Fruit fly (Drosophila melanogaster): ENCODE measurements around the gene Jon74E.
A peak's percentile ranks its signal among the peaks of the same experiment; 100 is the strongest.

Gene Jon74E

DNA sequence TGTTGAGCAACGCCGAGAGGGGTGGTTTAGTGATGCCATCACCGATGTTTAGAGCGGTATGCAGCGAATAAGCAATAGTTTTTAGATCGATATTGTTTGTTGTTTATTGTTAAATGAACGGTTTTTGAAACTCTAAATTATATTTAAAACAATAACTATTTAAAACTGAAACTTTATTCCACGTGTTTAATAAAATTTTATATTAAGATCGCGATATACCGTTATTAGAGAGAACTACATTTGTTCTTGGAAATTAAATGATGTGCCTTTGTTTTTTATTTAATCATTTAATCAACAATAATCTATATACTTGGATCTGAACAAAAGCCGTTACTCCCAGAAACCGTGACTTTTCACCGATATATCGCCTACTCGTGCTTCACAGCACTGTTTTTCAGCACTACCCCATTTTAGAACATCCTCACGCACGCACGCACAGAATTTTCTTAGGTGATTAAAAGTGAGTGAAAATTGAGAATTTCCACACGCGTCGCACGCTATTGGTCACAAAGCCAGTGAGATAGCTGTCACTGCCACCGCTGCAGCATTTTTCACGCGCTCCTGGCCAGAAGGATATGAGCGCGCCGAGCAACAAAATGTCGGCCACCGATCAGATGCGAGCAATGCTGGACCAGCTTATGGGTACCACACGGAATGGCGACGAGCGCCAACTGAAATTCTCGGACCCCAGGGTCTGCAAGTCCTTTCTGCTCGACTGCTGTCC lies 34.9 kb downstream of the Jon74E start, which contains the start of the genes U4-U6-60K and CG7564 (continued):
- TF ChIP-seq YL-1 (GFP tag; optimal IDR thresholded peaks at IDR 0.05) (peak; percentile 74), HmgD (GFP tag; optimal IDR thresholded peaks at IDR 0.05) (no peak), CG7372 (GFP tag; IDR thresholded peaks at IDR 0.05) (peak; percentile 44; the same call in 1 of the 2 replicates), grn (GFP tag; optimal IDR thresholded peaks at IDR 0.05) (peak; percentile 65), Fer2 (tag; optimal IDR thresholded peaks at IDR 0.05) (peak; percentile 43), CG4360 (GFP tag; IDR thresholded peaks at IDR 0.05) (no peak; the same call in 1 of the 2 replicates), CG18476 (GFP tag; optimal IDR thresholded peaks at IDR 0.05) (peak; percentile 61), Hr51 (GFP tag; optimal IDR thresholded peaks at IDR 0.05) (peak in 1 of 2 experiments; percentile 57), Atf-2 (GFP tag; optimal IDR thresholded peaks at IDR 0.05) (peak; percentile 32), CG14441 (GFP tag; IDR thresholded peaks at IDR 0.05) (no peak), trh (GFP tag; optimal IDR thresholded peaks at IDR 0.05) (peak; percentile 46), CG12219 (GFP tag; optimal IDR thresholded peaks at IDR 0.05) (no peak), H2.0 (GFP tag; IDR thresholded peaks at IDR 0.05) (0 out of 2 replicates have a peak, but pooled peaks have one; percentile 30), CG6683 (GFP tag; optimal IDR thresholded peaks at IDR 0.05) (peak; percentile 37), CG2712 (tag; optimal IDR thresholded peaks at IDR 0.05) (peak; percentile 56), unc-4 (GFP tag; IDR thresholded peaks at IDR 0.05; ENCODE audit: partially characterized antibody) (peak; percentile 89), CG4328 (GFP tag; optimal IDR thresholded peaks at IDR 0.05) (peak; percentile 46), CG9609 (GFP tag; optimal IDR thresholded peaks at IDR 0.05) (peak; percentile 44), CG13624 (GFP tag; optimal IDR thresholded peaks at IDR 0.05) (peak; percentile 41), Poxn (GFP tag; IDR thresholded peaks at IDR 0.05) (no peak), CG7357 (GFP tag; IDR thresholded peaks at IDR 0.05) (0 out of 3 replicates have a peak, but pooled peaks have one; percentile 47), CG6813 (GFP tag; optimal IDR thresholded peaks at IDR 0.05) (no peak), CG33213 (GFP tag; optimal IDR thresholded peaks at IDR 0.05) (peak; percentile 27), PHDP (tag; optimal IDR thresholded peaks at IDR 0.05) (peak; percentile 40), CG7963 (GFP tag; IDR thresholded peaks at IDR 0.05; ENCODE audit: partially characterized antibody) (peak; percentile 92), Ets65A (GFP tag) (peak; percentile 95), bowl (GFP tag; IDR thresholded peaks at IDR 0.05) (no peak), CG1233 (GFP tag; optimal IDR thresholded peaks at IDR 0.05) (peak; percentile 28), so (GFP tag; IDR thresholded peaks at IDR 0.05) (no peak), Awh (GFP tag; IDR thresholded peaks at IDR 0.05) (no peak), grau (tag; optimal IDR thresholded peaks at IDR 0.05) (peak; percentile 61), chif (GFP tag; optimal IDR thresholded peaks at IDR 0.05) (no peak), dmrt11E (tag; optimal IDR thresholded peaks at IDR 0.05) (peak; percentile 42), Six4 (GFP tag; optimal IDR thresholded peaks at IDR 0.05) (peak; percentile 39), Doc3 (GFP tag; IDR thresholded peaks at IDR 0.05; ENCODE audit: partially characterized antibody) (peak; percentile 87), CG6765 (GFP tag; optimal IDR thresholded peaks at IDR 0.05) (no peak), B-H2 (GFP tag; optimal IDR thresholded peaks at IDR 0.05) (peak; percentile 33), bcd (GFP tag; optimal IDR thresholded peaks at IDR 0.05) (peak; percentile 81), esg (GFP tag; conservative IDR thresholded peaks at IDR 0.05) (peak; percentile 17; the same call in 1 of the 2 replicates), CG6175 (GFP tag; IDR thresholded peaks at IDR 0.05) (no peak), Oaz (GFP tag; IDR thresholded peaks at IDR 0.05) (no peak), sr (GFP tag; IDR thresholded peaks at IDR 0.05) (no peak), abd-A (tag; optimal IDR thresholded peaks at IDR 0.05) (no peak), CG1832 (GFP tag; optimal IDR thresholded peaks at IDR 0.05) (no peak), Hand (GFP tag; optimal IDR thresholded peaks at IDR 0.05) (no peak), knrl (GFP tag; IDR thresholded peaks at IDR 0.05; ENCODE audit: partially characterized antibody) (peak; percentile 99), fd96Cb (tag; optimal IDR thresholded peaks at IDR 0.05) (peak; percentile 40), aop (GFP tag; IDR thresholded peaks at IDR 0.05) (no peak), maf-S (GFP tag; optimal IDR thresholded peaks at IDR 0.05) (peak; percentile 28)
